Fruit fly (Drosophila melanogaster): ENCODE data around the gene CG42613.

CG42613 gene

DNA sequence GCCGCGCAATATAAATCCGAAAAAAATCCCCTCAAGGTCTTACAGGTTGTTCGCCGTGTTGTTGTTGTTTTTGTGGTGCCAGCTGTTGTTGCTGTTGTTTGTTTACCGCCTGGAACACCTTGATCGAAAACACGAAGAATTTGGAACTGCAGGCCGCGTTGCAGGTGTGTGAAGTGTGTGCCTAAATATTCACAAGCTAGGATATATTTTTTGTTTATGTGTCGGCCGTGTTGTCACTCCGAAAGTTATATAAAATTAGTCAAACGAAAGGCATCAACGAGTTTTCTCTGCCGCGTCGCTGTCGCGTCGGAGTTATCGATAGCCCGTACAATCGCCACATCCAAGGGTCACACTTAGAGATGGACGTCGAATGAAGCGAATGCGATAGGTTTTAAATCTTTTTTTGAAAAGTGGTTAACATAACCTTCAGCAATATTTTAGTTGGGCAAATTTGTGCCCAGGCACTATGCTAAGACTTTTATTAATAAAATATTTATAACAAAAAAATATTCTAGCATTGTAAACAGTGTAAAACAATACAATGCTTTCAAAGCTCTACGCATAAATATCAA lies 564 bp upstream of the CG42613 start, which contains the start of gene Mpc1 (continued):
- TF ChIP-seq Mad (GFP tag; optimal IDR thresholded peaks at IDR 0.05), result no peak
- no peak for TF ChIP-seq Rx (GFP tag; IDR thresholded peaks at IDR 0.05)
- TF ChIP-seq CG2116 (GFP tag; optimal IDR thresholded peaks at IDR 0.05), result no peak
- TF ChIP-seq Xbp1 (GFP tag; optimal IDR thresholded peaks at IDR 0.05), result no peak
- TF ChIP-seq eyg (GFP tag; optimal IDR thresholded peaks at IDR 0.05), result no peak
- no peak for TF ChIP-seq ham (GFP tag; IDR thresholded peaks at IDR 0.05)
- no peak for TF ChIP-seq CG15011 (GFP tag; optimal IDR thresholded peaks at IDR 0.05)
- TF ChIP-seq ara (GFP tag; IDR thresholded peaks at IDR 0.05), result no peak
- no peak for TF ChIP-seq Jarid2 (GFP tag; optimal IDR thresholded peaks at IDR 0.05)
- TF ChIP-seq CG6791 (GFP tag; IDR thresholded peaks at IDR 0.05; ENCODE audit: partially characterized antibody), result peak; percentile 84
- TF ChIP-seq maf-S (GFP tag; optimal IDR thresholded peaks at IDR 0.05), result no peak
- TF ChIP-seq ash1 (GFP tag; optimal IDR thresholded peaks at IDR 0.05), result no peak
- TF ChIP-seq CG15514 (GFP tag; optimal IDR thresholded peaks at IDR 0.05), result no peak
- TF ChIP-seq CG6854 (GFP tag; optimal IDR thresholded peaks at IDR 0.05), result no peak
- TF ChIP-seq CG10431 (GFP tag; optimal IDR thresholded peaks at IDR 0.05), result no peak
- TF ChIP-seq crol (GFP tag; IDR thresholded peaks at IDR 0.05), result no peak
- peak; percentile 46 for TF ChIP-seq CG30020 (tag; optimal IDR thresholded peaks at IDR 0.05)
- TF ChIP-seq CG15269 (tag; optimal IDR thresholded peaks at IDR 0.05), result no peak
- no peak for TF ChIP-seq rib (GFP tag; IDR thresholded peaks at IDR 0.05)
- no peak for TF ChIP-seq prd (optimal IDR thresholded peaks at IDR 0.05)
- 0 out of 3 replicates have a peak, but pooled peaks have one; percentile 4 for TF ChIP-seq prd (GFP tag; IDR thresholded peaks at IDR 0.05)
- TF ChIP-seq Fer1 (GFP tag; optimal IDR thresholded peaks at IDR 0.05), result peak; percentile 22
- no peak for TF ChIP-seq al (GFP tag; IDR thresholded peaks at IDR 0.05)
- TF ChIP-seq CG12299 (tag; optimal IDR thresholded peaks at IDR 0.05), result no peak
- TF ChIP-seq CG6765 (GFP tag; optimal IDR thresholded peaks at IDR 0.05), result no peak
- no peak for TF ChIP-seq gsb (GFP tag; IDR thresholded peaks at IDR 0.05)
- no peak; the same call in 1 of the 2 replicates for TF ChIP-seq CG9215 (GFP tag; IDR thresholded peaks at IDR 0.05)
- TF ChIP-seq CG3407 (GFP tag; optimal IDR thresholded peaks at IDR 0.05), result no peak
- peak; percentile 71 for TF ChIP-seq CG42726 (GFP tag; IDR thresholded peaks at IDR 0.05; ENCODE audit: partially characterized antibody)
- no peak for TF ChIP-seq Bteb2 (GFP tag; optimal IDR thresholded peaks at IDR 0.05)
- no peak for TF ChIP-seq BtbVII (GFP tag; optimal IDR thresholded peaks at IDR 0.05)
- TF ChIP-seq Sin3A (optimal IDR thresholded peaks at IDR 0.05), result peak; percentile 12
- TF ChIP-seq CG11560 (tag; IDR thresholded peaks at IDR 0.05), result no peak
- no peak for TF ChIP-seq CG17186 (GFP tag; optimal IDR thresholded peaks at IDR 0.05)
- TF ChIP-seq GATAe (GFP tag; conservative IDR thresholded peaks at IDR 0.05), result no peak
- no peak for TF ChIP-seq Trl (optimal IDR thresholded peaks at IDR 0.05)
- TF ChIP-seq Trl (GFP tag; optimal IDR thresholded peaks at IDR 0.05), result no peak
- TF ChIP-seq ato (GFP tag; IDR thresholded peaks at IDR 0.05; ENCODE audit: partially characterized antibody), result peak; percentile 69
- no peak for TF ChIP-seq seq (GFP tag; IDR thresholded peaks at IDR 0.05)
- TF ChIP-seq CG34224 (GFP tag; IDR thresholded peaks at IDR 0.05; ENCODE audit: partially characterized antibody), result peak; percentile 67; the same call in 1 of the 3 replicates
- peak; percentile 5; the same call in 1 of the 2 replicates for TF ChIP-seq sob (GFP tag; IDR thresholded peaks at IDR 0.05)
- TF ChIP-seq CG8290 (GFP tag; optimal IDR thresholded peaks at IDR 0.05), result no peak
- peak in 1 of 2 experiments; percentile 66 for TF ChIP-seq CG8290 (tag; optimal IDR thresholded peaks at IDR 0.05)
- TF ChIP-seq CG6689 (GFP tag; IDR thresholded peaks at IDR 0.05), result no peak
- TF ChIP-seq Dek (tag; optimal IDR thresholded peaks at IDR 0.05), result no peak
- TF ChIP-seq HLH54F (GFP tag; optimal IDR thresholded peaks at IDR 0.05), result no peak
- TF ChIP-seq phol (tag; optimal IDR thresholded peaks at IDR 0.05), result no peak
- TF ChIP-seq dpn (GFP tag; optimal IDR thresholded peaks at IDR 0.05), result no peak
- no peak for TF ChIP-seq CG11398 (GFP tag; optimal IDR thresholded peaks at IDR 0.05)
- TF ChIP-seq CG9609 (GFP tag; optimal IDR thresholded peaks at IDR 0.05), result no peak
- TF ChIP-seq CG12071 (GFP tag; optimal IDR thresholded peaks at IDR 0.05), result no peak
- no peak for TF ChIP-seq cas (GFP tag; IDR thresholded peaks at IDR 0.05)
